Fruit fly (Drosophila melanogaster) whole organism, embryonic: Measurements from ENCODE around the gene ZnT77C.

ENCODE experiments used
- Adf1 ChIP-seq: fragments of 200-800 bp; sonication (Bioruptor generic); IDR thresholded peaks from 2 replicates; pipeline ENCODE4 v1.3.6; 2022; ENCODE audit warnings: missing biosample characterization, missing genetic modification characterization
- Antp ChIP-seq: fragments of 200-800 bp; sonication (Bioruptor generic); optimal IDR thresholded peaks from 3 replicates; lab custom pipeline; 2016; ENCODE audit warnings: missing biosample characterization, missing genetic modification characterization
- BtbVII ChIP-seq: fragments of 200-800 bp; sonication (Bioruptor generic); optimal IDR thresholded peaks from 3 replicates; lab custom pipeline; 2017; ENCODE audit warnings: missing biosample characterization, mild to moderate bottlenecking, missing genetic modification characterization
- CG1024 ChIP-seq: fragments of 200-800 bp; sonication (Bioruptor generic); IDR thresholded peaks from 2 replicates; pipeline ENCODE4 v1.3.6; 2022; ENCODE audit warnings: missing biosample characterization, missing genetic modification characterization
- CG10366 ChIP-seq: fragments of 200-800 bp; sonication (Bioruptor generic); IDR thresholded peaks from 2 replicates; pipeline ENCODE4 v1.3.6; 2022; ENCODE audit warnings: missing biosample characterization, missing genetic modification characterization
- CG10462 ChIP-seq: fragments of 200-800 bp; sonication (Bioruptor generic); optimal IDR thresholded peaks from 2 replicates; lab custom pipeline; 2016; ENCODE audit warnings: missing biosample characterization, missing genetic modification characterization
- CG10543 ChIP-seq: fragments of 200-800 bp; sonication (Bioruptor generic); optimal IDR thresholded peaks from 3 replicates; lab custom pipeline; 2017; ENCODE audit warnings: missing biosample characterization, mild to moderate bottlenecking, missing genetic modification characterization, moderate library complexity
- CG10979 ChIP-seq: fragments of 200-800 bp; sonication (Bioruptor generic); optimal IDR thresholded peaks from 2 replicates; lab custom pipeline; 2018; ENCODE audit warnings: missing biosample characterization, mild to moderate bottlenecking, missing genetic modification characterization, moderate library complexity
- CG12659 ChIP-seq: fragments of 200-800 bp; sonication (Bioruptor generic); optimal IDR thresholded peaks from 3 replicates; lab custom pipeline; 2017; ENCODE audit warnings: mild to moderate bottlenecking, missing biosample characterization, missing genetic modification reagents, missing genetic modification characterization
- CG12769 ChIP-seq: fragments of 200-800 bp; sonication (Bioruptor generic); optimal IDR thresholded peaks from 2 replicates; lab custom pipeline; 2019; ENCODE audit warnings: missing biosample characterization, mild to moderate bottlenecking, missing genetic modification characterization, moderate library complexity
- CG1529 ChIP-seq: fragments of 200-800 bp; sonication (Bioruptor generic); optimal IDR thresholded peaks from 3 replicates; lab custom pipeline; 2018; ENCODE audit warnings: missing biosample characterization, missing genetic modification characterization
- CG16815 ChIP-seq: fragments of 200-800 bp; sonication (Bioruptor generic); optimal IDR thresholded peaks from 3 replicates; lab custom pipeline; 2017; ENCODE audit warnings: missing biosample characterization, mild to moderate bottlenecking, missing genetic modification characterization
- CG17328 ChIP-seq: fragments of 200-800 bp; sonication (Bioruptor generic); IDR thresholded peaks from 2 replicates; pipeline ENCODE4 v1.3.6; 2022; ENCODE audit warnings: missing biosample characterization, missing genetic modification characterization
- CG17359 ChIP-seq: fragments of 200-800 bp; sonication (Bioruptor generic); optimal IDR thresholded peaks from 3 replicates; lab custom pipeline; 2018; ENCODE audit warnings: missing biosample characterization, mild to moderate bottlenecking, missing genetic modification characterization, moderate library complexity
- CG17802 ChIP-seq: fragments of 200-800 bp; sonication (Bioruptor generic); optimal IDR thresholded peaks from 2 replicates; lab custom pipeline; 2018; ENCODE audit warnings: missing biosample characterization, mild to moderate bottlenecking, missing genetic modification characterization, moderate library complexity
- CG2120 ChIP-seq: fragments of 200-800 bp; sonication (Bioruptor generic); optimal IDR thresholded peaks from 3 replicates; lab custom pipeline; 2016; ENCODE audit warnings: missing biosample characterization, missing genetic modification characterization
- CG2889 ChIP-seq: fragments of 200-800 bp; sonication (Bioruptor generic); IDR thresholded peaks from 3 replicates; pipeline ENCODE4 v1.3.6; 2022; ENCODE audit warnings: missing biosample characterization, missing genetic modification characterization
- CG3407 ChIP-seq: fragments of 200-800 bp; sonication (Bioruptor generic); optimal IDR thresholded peaks from 2 replicates; lab custom pipeline; 2018; ENCODE audit warnings: missing biosample characterization, mild to moderate bottlenecking, missing genetic modification characterization
- CG3726 ChIP-seq: fragments of 200-800 bp; sonication (Bioruptor generic); IDR thresholded peaks from 3 replicates; pipeline ENCODE4, ENCODE4 v1.3.6; 2022; ENCODE audit warnings: missing biosample characterization, missing genetic modification characterization
- CG6689 ChIP-seq: fragments of 200-800 bp; sonication (Bioruptor generic); IDR thresholded peaks from 2 replicates; pipeline ENCODE4 v1.3.6; 2022; ENCODE audit warnings: missing biosample characterization, missing genetic modification characterization
- CG6791 ChIP-seq: fragments of 200-800 bp; sonication (Bioruptor generic); IDR thresholded peaks from 3 replicates; pipeline ENCODE4 v1.3.6; 2022; ENCODE audit warnings: missing biosample characterization, missing genetic modification characterization; ENCODE audit not compliant: partially characterized antibody
- CG6854 ChIP-seq: fragments of 200-800 bp; sonication (Bioruptor generic); optimal IDR thresholded peaks from 3 replicates; lab custom pipeline; 2017; ENCODE audit warnings: missing biosample characterization, mild to moderate bottlenecking, missing genetic modification characterization
- CG9797 ChIP-seq: fragments of 200-800 bp; sonication (Bioruptor generic); optimal IDR thresholded peaks from 3 replicates; lab custom pipeline; 2018; ENCODE audit warnings: missing biosample characterization, mild to moderate bottlenecking, missing genetic modification characterization
- CkIIα-i1 ChIP-seq: fragments of 200-800 bp; sonication (Bioruptor generic); IDR thresholded peaks from 2 replicates; pipeline ENCODE4 v1.3.6; 2022; ENCODE audit warnings: missing biosample characterization, missing genetic modification characterization
- CoRest ChIP-seq: fragments of 200-800 bp; sonication (Bioruptor generic); optimal IDR thresholded peaks from 3 replicates; lab custom pipeline; 2018; ENCODE audit warnings: missing biosample characterization, mild to moderate bottlenecking, missing genetic modification characterization, moderate library complexity
- Dll ChIP-seq: fragments of 200-800 bp; sonication (Bioruptor generic); IDR thresholded peaks from 4 replicates; pipeline ENCODE4 v1.3.6; 2022; ENCODE audit warnings: missing biosample characterization, missing genetic modification characterization; ENCODE audit not compliant: partially characterized antibody
- Ets65A ChIP-seq: fragments of 200-800 bp; sonication (Bioruptor generic); peaks from one replicate; lab custom pipeline; 2016; ENCODE audit warnings: missing biosample characterization, missing genetic modification characterization
- Gsc ChIP-seq: fragments of 200-800 bp; sonication (Bioruptor generic); IDR thresholded peaks from 2 replicates; pipeline ENCODE4 v1.3.6; 2022; ENCODE audit warnings: missing biosample characterization, missing genetic modification characterization
- Optix ChIP-seq: fragments of 200-800 bp; sonication (Bioruptor generic); IDR thresholded peaks from 3 replicates; pipeline ENCODE4 v1.3.6; 2022; ENCODE audit warnings: missing biosample characterization, missing genetic modification characterization
- PHDP ChIP-seq: fragments of 200-800 bp; sonication (Bioruptor generic); optimal IDR thresholded peaks from 3 replicates; lab custom pipeline; 2018; ENCODE audit warnings: missing biosample characterization, mild to moderate bottlenecking, missing genetic modification characterization, moderate library complexity
- Pdp1 ChIP-seq, 2 experiments: fragments of 200-800 bp; sonication (Bioruptor generic); optimal IDR thresholded peaks; 3 replicates each; lab custom pipeline; 2016; ENCODE audit warnings: missing biosample characterization in 2 of 2, missing genetic modification characterization in 2 of 2, mild to moderate bottlenecking in 1 of 2, moderate library complexity in 1 of 2
- Sin3A ChIP-seq: fragments of >200 bp; optimal IDR thresholded peaks from 2 replicates; lab custom pipeline; 2018
- Spps ChIP-seq: fragments of 200-800 bp; sonication (Bioruptor generic); optimal IDR thresholded peaks from 2 replicates; lab custom pipeline; 2018; ENCODE audit warnings: missing biosample characterization, mild to moderate bottlenecking, missing genetic modification characterization
- Stat92E ChIP-seq, 3 experiments: fragments of >200 bp in 2 of 3; fragments of 200-800 bp in 1 of 3; sonication (Bioruptor generic) in 1 of 3; optimal IDR thresholded peaks; 2 replicates each; lab custom pipeline; 2017 to 2019; ENCODE audit warnings: missing biosample characterization in 3 of 3, missing genetic modification characterization in 3 of 3, mild to moderate bottlenecking in 1 of 3, moderate library complexity in 1 of 3
- ac ChIP-seq: fragments of 200-800 bp; sonication (Bioruptor generic); optimal IDR thresholded peaks from 3 replicates; lab custom pipeline; 2017; ENCODE audit warnings: missing biosample characterization, mild to moderate bottlenecking, missing genetic modification characterization
- aop ChIP-seq: fragments of 200-800 bp; sonication (Bioruptor generic); IDR thresholded peaks from 2 replicates; pipeline ENCODE4 v1.3.6; 2022; ENCODE audit warnings: missing biosample characterization, missing genetic modification characterization
- ase ChIP-seq: fragments of 200-800 bp; sonication (Bioruptor generic); IDR thresholded peaks from 3 replicates; pipeline ENCODE4 v1.3.6; 2022; ENCODE audit warnings: missing biosample characterization, missing genetic modification characterization
- ash1 ChIP-seq: fragments of 200-800 bp; sonication (Bioruptor generic); optimal IDR thresholded peaks from 2 replicates; lab custom pipeline; 2018; ENCODE audit warnings: missing biosample characterization, mild to moderate bottlenecking, missing genetic modification characterization
- chm ChIP-seq: fragments of 200-800 bp; sonication (Bioruptor generic); IDR thresholded peaks from 2 replicates; pipeline ENCODE4 v1.3.6; 2022; ENCODE audit warnings: missing biosample characterization, missing genetic modification characterization
- chn ChIP-seq: fragments of 200-800 bp; sonication (Bioruptor generic); optimal IDR thresholded peaks from 2 replicates; lab custom pipeline; 2016; ENCODE audit warnings: missing biosample characterization, missing genetic modification characterization
- dmrt99B ChIP-seq: fragments of 200-800 bp; sonication (Bioruptor generic); optimal IDR thresholded peaks from 2 replicates; lab custom pipeline; 2018; ENCODE audit warnings: missing biosample characterization, mild to moderate bottlenecking, missing genetic modification characterization, moderate library complexity
- dpn ChIP-seq, 2 experiments: fragments of 200-800 bp; sonication (Bioruptor generic); optimal IDR thresholded peaks; 3 replicates each; lab custom pipeline; 2016; ENCODE audit warnings: missing biosample characterization in 2 of 2, missing genetic modification characterization in 2 of 2
- eve ChIP-seq, 2 experiments: fragments of >200 bp; optimal IDR thresholded peaks; 2 replicates each; lab custom pipeline; 2017; ENCODE audit warnings: missing biosample characterization in 2 of 2, missing genetic modification characterization in 2 of 2
- eyg ChIP-seq: fragments of 200-800 bp; sonication (Bioruptor generic); optimal IDR thresholded peaks from 3 replicates; lab custom pipeline; 2016; ENCODE audit warnings: missing biosample characterization, missing genetic modification characterization
- gce ChIP-seq: fragments of 200-800 bp; sonication (Bioruptor generic); IDR thresholded peaks from 3 replicates; pipeline ENCODE4 v1.3.6; 2022; ENCODE audit warnings: missing biosample characterization, missing genetic modification characterization
- nom ChIP-seq: fragments of 200-800 bp; sonication (Bioruptor generic); optimal IDR thresholded peaks from 2 replicates; lab custom pipeline; 2017; ENCODE audit warnings: missing biosample characterization, missing genetic modification characterization, mild to moderate bottlenecking, moderate library complexity, missing genetic modification reagents
- scrt ChIP-seq: fragments of 200-800 bp; sonication (Bioruptor generic); optimal IDR thresholded peaks from 2 replicates; lab custom pipeline; 2018; ENCODE audit warnings: missing biosample characterization, mild to moderate bottlenecking, missing genetic modification characterization, moderate library complexity
- so ChIP-seq: fragments of 200-800 bp; sonication (Bioruptor generic); IDR thresholded peaks from 3 replicates; pipeline ENCODE4 v1.3.6; 2022; ENCODE audit warnings: missing biosample characterization, missing genetic modification characterization
- toy ChIP-seq: fragments of 200-800 bp; sonication (Bioruptor generic); IDR thresholded peaks from 2 replicates; pipeline ENCODE4 v1.3.6; 2022; ENCODE audit warnings: missing biosample characterization, missing genetic modification characterization

The ZnT77C gene

DNA sequence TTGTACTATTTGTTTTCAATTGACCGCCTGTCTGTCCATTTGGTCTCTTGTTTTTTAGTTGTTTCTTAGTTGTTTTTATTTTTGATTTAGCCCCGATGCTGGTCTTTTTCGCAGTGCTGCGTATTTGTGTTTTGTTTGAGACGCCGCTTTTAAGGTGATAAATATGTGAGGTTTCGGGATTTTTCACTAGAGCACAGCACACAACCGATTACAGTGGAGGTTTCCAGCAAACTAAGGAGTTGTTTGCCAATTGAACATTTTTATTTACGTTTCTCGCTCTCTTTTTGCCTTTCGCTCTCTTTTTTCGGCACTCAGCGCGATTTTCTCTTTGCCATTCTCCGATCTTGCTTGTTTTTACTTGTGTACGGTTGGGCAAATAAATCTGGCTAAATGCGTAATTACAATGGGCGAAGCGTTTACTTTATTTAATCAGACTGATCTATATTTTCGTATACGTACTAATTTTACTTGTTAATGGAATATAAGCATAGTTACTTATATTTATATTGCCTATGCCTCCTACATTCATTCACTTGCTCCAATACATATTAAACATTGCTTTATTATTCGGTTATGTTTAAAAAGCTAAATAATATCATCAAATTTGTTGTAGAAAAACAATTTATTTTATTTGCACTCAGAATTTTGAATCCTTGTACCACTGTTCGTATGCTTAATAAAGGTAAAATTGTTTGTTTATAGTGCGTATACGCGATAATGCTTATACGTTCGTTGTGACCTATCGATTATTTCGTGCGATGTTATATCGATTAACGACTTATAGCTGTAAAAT lies 45.7 kb upstream of the ZnT77C start, which contains the start of gene Rcd2 (continued):
- TF ChIP-seq CoRest (tag; lab: Kevin White, UChicago) (peak; percentile 88), CG17359 (tag; lab: Kevin White, UChicago) (peak; percentile 84), CG2120 (GFP tag; lab: Kevin White, UChicago) (peak; percentile 91), Gsc (GFP tag; lab: Robert Waterston, UW) (no peak), CG2889 (GFP tag; lab: Robert Waterston, UW) (peak; percentile 42; the same call in 1 of the 3 replicates), CG1529 (GFP tag; lab: Kevin White, UChicago) (peak; percentile 50), Antp (GFP tag; lab: Kevin White, UChicago) (peak; percentile 22), CG10366 (GFP tag; lab: Robert Waterston, UW) (peak; percentile 61), CG16815 (peak; percentile 21), chn (peak; percentile 35), nom (GFP tag; lab: Kevin White, UChicago) (peak; percentile 44), CG17328 (GFP tag; lab: Robert Waterston, UW) (peak; percentile 62; the same call in 1 of the 2 replicates), scrt (GFP tag; lab: Kevin White, UChicago) (peak; percentile 83), BtbVII (GFP tag; lab: Kevin White, UChicago) (peak; percentile 92), CG10462 (GFP tag; lab: Kevin White, UChicago) (peak; percentile 12), Stat92E (GFP tag; optimal IDR thresholded peaks at IDR 0.05; lab: Kevin White, UChicago) (peak in 1 of 3 experiments; percentile 12), CG3407 (GFP tag; lab: Kevin White, UChicago) (peak; percentile 37), eve (GFP tag; optimal IDR thresholded peaks at IDR 0.05; lab: Kevin White, UChicago) (peak in 1 of 2 experiments; percentile 47), CG10979 (peak; percentile 75), Spps (tag; lab: Kevin White, UChicago) (peak; percentile 21), Optix (GFP tag; lab: Robert Waterston, UW) (no peak), ash1 (GFP tag; lab: Kevin White, UChicago) (no peak), Ets65A (peak; percentile 28), eyg (GFP tag; lab: Kevin White, UChicago) (peak; percentile 61), CG10543 (GFP tag; lab: Kevin White, UChicago) (peak; percentile 93), CG12659 (peak; percentile 95), CG12769 (tag; lab: Kevin White, UChicago) (peak; percentile 84), CG6854 (GFP tag; lab: Kevin White, UChicago) (peak; percentile 92), CG17802 (no peak), CG6689 (GFP tag; lab: Robert Waterston, UW) (peak; percentile 72), dmrt99B (tag; lab: Kevin White, UChicago) (peak; percentile 90), CkIIα-i1 (GFP tag; lab: Robert Waterston, UW) (no peak), PHDP (tag; lab: Kevin White, UChicago) (peak; percentile 94), CG9797 (GFP tag; lab: Kevin White, UChicago) (no peak), aop (no peak), chm (GFP tag; lab: Robert Waterston, UW) (no peak; the same call in 1 of the 2 replicates), so (GFP tag; lab: Robert Waterston, UW) (peak; percentile 82), Adf1 (GFP tag; lab: Robert Waterston, UW) (peak; percentile 50; the same call in 1 of the 2 replicates), CG1024 (GFP tag; lab: Robert Waterston, UW) (no peak), ase (GFP tag; lab: Robert Waterston, UW) (peak; percentile 55; the same call in 1 of the 3 replicates), ac (GFP tag; lab: Kevin White, UChicago) (peak; percentile 33), dpn (GFP tag; optimal IDR thresholded peaks at IDR 0.05; lab: Kevin White, UChicago) (peak; percentile 28 to 65), Pdp1 (GFP tag; optimal IDR thresholded peaks at IDR 0.05; lab: Kevin White, UChicago) (peak; percentile 49 to 73), Dll (GFP tag; lab: Robert Waterston, UW) (peak; percentile 90), toy (peak; percentile 73), CG6791 (GFP tag; lab: Robert Waterston, UW) (peak; percentile 90), gce (GFP tag; lab: Robert Waterston, UW) (no peak; the same call in 2 of the 3 replicates), CG3726 (GFP tag; lab: Robert Waterston, UW) (no peak), Sin3A (lab: Kevin White, UChicago) (no peak)
